Fruit fly (Drosophila melanogaster) whole organism, embryonic: ENCODE measurements around the gene CG9568.
A peak's percentile ranks its signal among the peaks of the same experiment; 100 is the strongest.

Source experiments
- Ada2b ChIP-seq: fragments of 200-800 bp; sonication (Bioruptor generic); IDR thresholded peaks from 2 replicates; pipeline ENCODE4 v1.3.6; 2022; ENCODE audit warnings: missing biosample characterization, missing genetic modification characterization
- CG10959 ChIP-seq: fragments of 200-800 bp; sonication (Bioruptor generic); IDR thresholded peaks from 2 replicates; pipeline ENCODE4 v1.3.6; 2022; ENCODE audit warnings: missing biosample characterization, missing genetic modification characterization
- CG11398 ChIP-seq: fragments of 200-800 bp; sonication (Bioruptor generic); optimal IDR thresholded peaks from 2 replicates; lab custom pipeline; 2016; ENCODE audit warnings: missing biosample characterization, missing genetic modification characterization
- CG12071 ChIP-seq: fragments of 200-800 bp; sonication (Bioruptor generic); optimal IDR thresholded peaks from 3 replicates; lab custom pipeline; 2018; ENCODE audit warnings: missing biosample characterization, mild to moderate bottlenecking, missing genetic modification characterization
- CG15269 ChIP-seq: fragments of 200-800 bp; sonication (Bioruptor generic); optimal IDR thresholded peaks from 2 replicates; lab custom pipeline; 2018; ENCODE audit warnings: missing biosample characterization, mild to moderate bottlenecking, missing genetic modification characterization, moderate library complexity
- CG1529 ChIP-seq: fragments of 200-800 bp; sonication (Bioruptor generic); optimal IDR thresholded peaks from 3 replicates; lab custom pipeline; 2018; ENCODE audit warnings: missing biosample characterization, missing genetic modification characterization
- CG15479 ChIP-seq: fragments of 200-800 bp; sonication (Bioruptor generic); optimal IDR thresholded peaks from 3 replicates; lab custom pipeline; 2019; ENCODE audit warnings: missing biosample characterization, mild to moderate bottlenecking, missing genetic modification characterization, moderate library complexity
- CG15601 ChIP-seq: fragments of 200-800 bp; sonication (Bioruptor generic); optimal IDR thresholded peaks from 3 replicates; lab custom pipeline; 2019; ENCODE audit warnings: missing biosample characterization, mild to moderate bottlenecking, missing genetic modification characterization, moderate library complexity
- CG16815 ChIP-seq: fragments of 200-800 bp; sonication (Bioruptor generic); optimal IDR thresholded peaks from 3 replicates; lab custom pipeline; 2017; ENCODE audit warnings: missing biosample characterization, mild to moderate bottlenecking, missing genetic modification characterization
- CG17186 ChIP-seq: fragments of 200-800 bp; sonication (Bioruptor generic); optimal IDR thresholded peaks from 3 replicates; lab custom pipeline; 2017; ENCODE audit warnings: missing biosample characterization, missing genetic modification reagents, missing genetic modification characterization
- CG31441 ChIP-seq: fragments of 200-800 bp; sonication (Bioruptor generic); IDR thresholded peaks from 2 replicates; pipeline ENCODE4 v1.3.6; 2022; ENCODE audit warnings: missing biosample characterization, missing genetic modification characterization
- CG32532 ChIP-seq: fragments of 200-800 bp; sonication (Bioruptor generic); IDR thresholded peaks from 2 replicates; pipeline ENCODE4 v1.3.6; 2022; ENCODE audit warnings: missing biosample characterization, missing genetic modification characterization
- CG3281 ChIP-seq: fragments of 200-800 bp; sonication (Bioruptor generic); optimal IDR thresholded peaks from 3 replicates; lab custom pipeline; 2017; ENCODE audit warnings: missing biosample characterization, mild to moderate bottlenecking, missing genetic modification characterization
- CG3407 ChIP-seq: fragments of 200-800 bp; sonication (Bioruptor generic); optimal IDR thresholded peaks from 2 replicates; lab custom pipeline; 2018; ENCODE audit warnings: missing biosample characterization, mild to moderate bottlenecking, missing genetic modification characterization
- CG6175 ChIP-seq: fragments of 200-800 bp; sonication (Bioruptor generic); IDR thresholded peaks from 3 replicates; pipeline ENCODE4 v1.3.6; 2022; ENCODE audit warnings: missing biosample characterization, missing genetic modification characterization
- CG6272 ChIP-seq: fragments of 200-800 bp; sonication (Bioruptor generic); IDR thresholded peaks from 2 replicates; pipeline ENCODE4 v1.3.6; 2022; ENCODE audit warnings: missing biosample characterization, missing genetic modification characterization
- CG6689 ChIP-seq: fragments of 200-800 bp; sonication (Bioruptor generic); IDR thresholded peaks from 2 replicates; pipeline ENCODE4 v1.3.6; 2022; ENCODE audit warnings: missing biosample characterization, missing genetic modification characterization
- CG7963 ChIP-seq: fragments of 200-800 bp; sonication (Bioruptor generic); IDR thresholded peaks from 3 replicates; pipeline ENCODE4 v1.3.6; 2022; ENCODE audit warnings: missing biosample characterization, missing genetic modification characterization; ENCODE audit not compliant: partially characterized antibody
- CG9437 ChIP-seq: fragments of 200-800 bp; sonication (Bioruptor generic); optimal IDR thresholded peaks from 2 replicates; lab custom pipeline; 2018; ENCODE audit warnings: missing biosample characterization, mild to moderate bottlenecking, missing genetic modification characterization
- CoRest ChIP-seq: fragments of 200-800 bp; sonication (Bioruptor generic); optimal IDR thresholded peaks from 3 replicates; lab custom pipeline; 2018; ENCODE audit warnings: missing biosample characterization, mild to moderate bottlenecking, missing genetic modification characterization, moderate library complexity
- D19B ChIP-seq: fragments of 200-800 bp; sonication (Bioruptor generic); optimal IDR thresholded peaks from 2 replicates; lab custom pipeline; 2017; ENCODE audit warnings: missing biosample characterization, mild to moderate bottlenecking, missing genetic modification characterization
- GATAe ChIP-seq: fragments of 200-800 bp; sonication (Bioruptor generic); conservative IDR thresholded peaks from 2 replicates; pipeline ENCODE4 v1.3.6; 2022; ENCODE audit warnings: missing biosample characterization, missing genetic modification characterization
- HLHmδ ChIP-seq: fragments of 200-800 bp; sonication (Bioruptor generic); optimal IDR thresholded peaks from 2 replicates; lab custom pipeline; 2018; ENCODE audit warnings: missing biosample characterization, mild to moderate bottlenecking, missing genetic modification characterization, moderate library complexity
- Hr3 ChIP-seq: fragments of 200-800 bp; sonication (Bioruptor generic); optimal IDR thresholded peaks from 3 replicates; lab custom pipeline; 2016; ENCODE audit warnings: missing biosample characterization, missing genetic modification characterization
- Nf-YB ChIP-seq: fragments of 200-800 bp; sonication (Bioruptor generic); optimal IDR thresholded peaks from 3 replicates; lab custom pipeline; 2019; ENCODE audit warnings: missing biosample characterization, mild to moderate bottlenecking, missing genetic modification characterization, moderate library complexity
- Sox102F ChIP-seq: fragments of 200-800 bp; sonication (Bioruptor generic); optimal IDR thresholded peaks from 2 replicates; lab custom pipeline; 2018; ENCODE audit warnings: missing biosample characterization, mild to moderate bottlenecking, missing genetic modification characterization, moderate library complexity
- Sry-δ ChIP-seq: fragments of 200-800 bp; sonication (Bioruptor generic); optimal IDR thresholded peaks from 2 replicates; lab custom pipeline; 2016; ENCODE audit warnings: missing biosample characterization, missing genetic modification characterization
- ash1 ChIP-seq: fragments of 200-800 bp; sonication (Bioruptor generic); optimal IDR thresholded peaks from 2 replicates; lab custom pipeline; 2018; ENCODE audit warnings: missing biosample characterization, mild to moderate bottlenecking, missing genetic modification characterization
- br ChIP-seq: fragments of >200 bp; optimal IDR thresholded peaks from 2 replicates; lab custom pipeline; 2017
- corto ChIP-seq: fragments of 200-800 bp; sonication (Bioruptor generic); optimal IDR thresholded peaks from 2 replicates; lab custom pipeline; 2016; ENCODE audit warnings: missing biosample characterization, mild to moderate bottlenecking, missing genetic modification characterization, moderate library complexity
- disco-r ChIP-seq: fragments of 200-800 bp; sonication (Bioruptor generic); optimal IDR thresholded peaks from 2 replicates; lab custom pipeline; 2016; ENCODE audit warnings: missing biosample characterization, missing genetic modification characterization
- emc ChIP-seq: fragments of 200-800 bp; sonication (Bioruptor generic); optimal IDR thresholded peaks from 2 replicates; lab custom pipeline; 2016; ENCODE audit warnings: missing biosample characterization, missing genetic modification characterization
- en ChIP-seq: fragments of 200-800 bp; sonication (Bioruptor generic); optimal IDR thresholded peaks from 2 replicates; lab custom pipeline; 2016; ENCODE audit warnings: missing biosample characterization, missing genetic modification characterization
- fu2 ChIP-seq: fragments of 200-800 bp; sonication (Bioruptor generic); optimal IDR thresholded peaks from 2 replicates; lab custom pipeline; 2016; ENCODE audit warnings: missing biosample characterization, missing genetic modification characterization
- grau ChIP-seq: fragments of 200-800 bp; optimal IDR thresholded peaks from 3 replicates; lab custom pipeline; 2019; ENCODE audit warnings: missing biosample characterization, mild to moderate bottlenecking, missing genetic modification characterization, moderate library complexity
- grn ChIP-seq: fragments of 200-800 bp; sonication (Bioruptor generic); optimal IDR thresholded peaks from 3 replicates; lab custom pipeline; 2017; ENCODE audit warnings: missing biosample characterization, missing genetic modification characterization
- jing ChIP-seq: fragments of 200-800 bp; sonication (Bioruptor generic); optimal IDR thresholded peaks from 2 replicates; lab custom pipeline; 2018; ENCODE audit warnings: missing biosample characterization, mild to moderate bottlenecking, missing genetic modification characterization
- klu ChIP-seq: fragments of 200-800 bp; sonication (Bioruptor generic); IDR thresholded peaks from 2 replicates; pipeline ENCODE4 v1.3.6; 2022; ENCODE audit warnings: missing biosample characterization, missing genetic modification characterization
- knrl ChIP-seq: fragments of 200-800 bp; sonication (Bioruptor generic); IDR thresholded peaks from 3 replicates; pipeline ENCODE4 v1.3.6; 2022; ENCODE audit warnings: missing biosample characterization, missing genetic modification characterization; ENCODE audit not compliant: partially characterized antibody
- lab ChIP-seq: fragments of 200-800 bp; sonication (Bioruptor generic); optimal IDR thresholded peaks from 3 replicates; lab custom pipeline; 2017; ENCODE audit warnings: missing biosample characterization, missing genetic modification characterization, mild to moderate bottlenecking, moderate library complexity, missing genetic modification reagents
- luna ChIP-seq: fragments of 200-800 bp; sonication (Bioruptor generic); optimal IDR thresholded peaks from 2 replicates; lab custom pipeline; 2016; ENCODE audit warnings: missing biosample characterization, missing genetic modification characterization
- mirr ChIP-seq: fragments of 200-800 bp; sonication (Bioruptor generic); optimal IDR thresholded peaks from 3 replicates; lab custom pipeline; 2018; ENCODE audit warnings: missing biosample characterization, mild to moderate bottlenecking, missing genetic modification characterization
- p53 ChIP-seq: fragments of 200-800 bp; sonication (Bioruptor generic); optimal IDR thresholded peaks from 2 replicates; lab custom pipeline; 2016; ENCODE audit warnings: missing biosample characterization, missing genetic modification characterization
- pita ChIP-seq: fragments of 200-800 bp; sonication (Bioruptor generic); optimal IDR thresholded peaks from 2 replicates; lab custom pipeline; 2017; ENCODE audit warnings: missing biosample characterization, mild to moderate bottlenecking, missing genetic modification characterization
- ranshi ChIP-seq: fragments of 200-800 bp; sonication (Bioruptor generic); IDR thresholded peaks from 2 replicates; pipeline ENCODE4 v1.3.6; 2022; ENCODE audit warnings: missing biosample characterization, missing genetic modification characterization
- salm ChIP-seq: fragments of 200-800 bp; sonication (Bioruptor generic); optimal IDR thresholded peaks from 2 replicates; lab custom pipeline; 2018; ENCODE audit warnings: missing biosample characterization, mild to moderate bottlenecking, missing genetic modification characterization
- sisA ChIP-seq: fragments of 200-800 bp; sonication (Bioruptor generic); IDR thresholded peaks from 2 replicates; pipeline ENCODE4 v1.3.6; 2022; ENCODE audit warnings: missing biosample characterization, missing genetic modification characterization
- slbo ChIP-seq: fragments of 200-800 bp; sonication (Bioruptor generic); IDR thresholded peaks from 2 replicates; pipeline ENCODE4 v1.3.6; 2022; ENCODE audit warnings: missing biosample characterization, missing genetic modification characterization
- stc ChIP-seq: fragments of 200-800 bp; sonication (Bioruptor generic); IDR thresholded peaks from 2 replicates; pipeline ENCODE4 v1.3.6; 2022; ENCODE audit warnings: missing biosample characterization, missing genetic modification characterization
- trem ChIP-seq: fragments of 200-800 bp; optimal IDR thresholded peaks from 3 replicates; lab custom pipeline; 2019; ENCODE audit warnings: missing biosample characterization, mild to moderate bottlenecking, missing genetic modification characterization, moderate library complexity
- wek ChIP-seq: fragments of 200-800 bp; sonication (Bioruptor generic); optimal IDR thresholded peaks from 3 replicates; lab custom pipeline; 2018; ENCODE audit warnings: missing biosample characterization, mild to moderate bottlenecking, missing genetic modification characterization, moderate library complexity

CG9568 gene

DNA sequence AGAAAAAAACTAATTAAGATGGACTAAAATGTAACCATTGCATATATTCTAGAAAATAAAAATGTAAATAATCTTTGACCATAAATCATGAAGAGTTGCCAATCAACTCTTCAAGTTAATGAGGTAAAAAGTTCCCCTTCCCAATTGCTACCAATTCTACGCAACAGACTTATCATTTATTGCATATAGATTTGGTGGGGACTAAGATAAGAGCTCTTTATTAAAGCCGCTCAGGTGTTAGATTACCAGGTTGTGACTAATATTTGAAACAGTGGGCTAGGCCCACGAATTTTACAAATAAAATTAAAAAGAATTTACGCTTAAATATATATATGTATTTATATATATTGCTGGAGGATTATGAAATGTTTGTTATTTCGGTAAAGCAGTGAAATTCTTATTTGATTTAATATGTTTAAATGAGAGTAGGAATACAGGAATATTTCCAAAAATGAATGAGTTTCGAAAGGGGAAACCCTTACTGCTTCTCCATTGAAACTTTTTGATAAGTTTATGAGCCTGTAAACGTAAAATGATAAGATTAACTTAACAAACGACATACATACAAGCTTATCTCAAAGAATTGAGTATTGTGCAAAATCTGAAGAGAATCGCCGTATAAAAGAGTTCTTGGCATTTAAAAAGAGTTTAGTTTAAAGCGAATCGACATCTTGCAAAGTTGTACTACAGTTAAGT is 1.3 kb downstream of the CG9568 start, which contains the start of gene CG13102 (continued):
- TF ChIP-seq fu2 (GFP tag; lab: Kevin White, UChicago) (no peak), pita (GFP tag; lab: Kevin White, UChicago) (no peak), sisA (GFP tag; lab: Robert Waterston, UW) (no peak), Sry-δ (GFP tag; lab: Kevin White, UChicago) (no peak), knrl (GFP tag; lab: Robert Waterston, UW) (no peak), Ada2b (GFP tag; lab: Robert Waterston, UW) (no peak), slbo (GFP tag; lab: Robert Waterston, UW) (no peak), HLHmδ (GFP tag; lab: Kevin White, UChicago) (no peak), p53 (GFP tag; lab: Kevin White, UChicago) (no peak), lab (GFP tag; lab: Kevin White, UChicago) (peak; percentile 5), CG3281 (GFP tag; lab: Kevin White, UChicago) (peak; percentile 21), CG32532 (GFP tag; lab: Robert Waterston, UW) (no peak), CG15269 (tag; lab: Kevin White, UChicago) (peak; percentile 13), D19B (no peak), CG15479 (GFP tag; lab: Kevin White, UChicago) (no peak), CG1529 (GFP tag; lab: Kevin White, UChicago) (no peak), wek (no peak), klu (no peak), CG10959 (GFP tag; lab: Robert Waterston, UW) (no peak), jing (no peak), CG16815 (GFP tag; lab: Kevin White, UChicago) (no peak), CG31441 (GFP tag; lab: Robert Waterston, UW) (no peak), GATAe (GFP tag; lab: Robert Waterston, UW) (peak; percentile 59; the same call in 1 of the 2 replicates), luna (GFP tag; lab: Kevin White, UChicago) (no peak), CG9437 (no peak), CoRest (tag; lab: Kevin White, UChicago) (no peak), CG7963 (GFP tag; lab: Robert Waterston, UW) (no peak), en (GFP tag; lab: Kevin White, UChicago) (no peak), salm (tag; lab: Kevin White, UChicago) (no peak), emc (GFP tag; lab: Kevin White, UChicago) (no peak), CG6175 (GFP tag; lab: Robert Waterston, UW) (no peak), br (lab: Kevin White, UChicago) (no peak), disco-r (GFP tag; lab: Kevin White, UChicago) (no peak), CG6272 (GFP tag; lab: Robert Waterston, UW) (no peak), Nf-YB (GFP tag; lab: Kevin White, UChicago) (no peak), ranshi (GFP tag; lab: Robert Waterston, UW) (0 out of 2 replicates have a peak, but pooled peaks have one; percentile 21), grn (peak; percentile 61), CG17186 (no peak), mirr (GFP tag; lab: Kevin White, UChicago) (peak; percentile 29), corto (GFP tag; lab: Kevin White, UChicago) (no peak), Hr3 (GFP tag; lab: Kevin White, UChicago) (no peak), stc (no peak), Sox102F (GFP tag; lab: Kevin White, UChicago) (no peak), ash1 (GFP tag; lab: Kevin White, UChicago) (no peak), CG15601 (no peak), CG6689 (GFP tag; lab: Robert Waterston, UW) (no peak), trem (tag; lab: Kevin White, UChicago) (no peak), CG11398 (GFP tag; lab: Kevin White, UChicago) (no peak), grau (tag; lab: Kevin White, UChicago) (peak; percentile 28), CG3407 (no peak), CG12071 (GFP tag; lab: Kevin White, UChicago) (no peak)
